Fruit fly (Drosophila melanogaster) whole organism, adult: ENCODE results near the gene Atat.

Experiments used
- CG11617 ChIP-seq: fragments of 200-800 bp; sonication (Bioruptor generic); optimal IDR thresholded peaks from 2 replicates; lab custom pipeline; 2017; ENCODE audit warnings: mild to moderate bottlenecking, missing biosample characterization, missing genetic modification reagents, missing genetic modification characterization
- CG33017 ChIP-seq: fragments of 200-800 bp; sonication (Bioruptor generic); optimal IDR thresholded peaks from 2 replicates; lab custom pipeline; 2018; ENCODE audit warnings: missing biosample characterization, mild to moderate bottlenecking, missing genetic modification characterization, moderate library complexity
- Clk ChIP-seq: fragments of 200-800 bp; sonication (Bioruptor generic); optimal IDR thresholded peaks from 2 replicates; lab custom pipeline; 2017; ENCODE audit warnings: missing biosample characterization, missing genetic modification characterization
- Hr96 ChIP-seq: fragments of 200-800 bp; sonication (Bioruptor generic); optimal IDR thresholded peaks from 2 replicates; lab custom pipeline; 2016; ENCODE audit warnings: missing biosample characterization, missing genetic modification characterization
- bab1 ChIP-seq: fragments of 200-800 bp; sonication (Bioruptor generic); optimal IDR thresholded peaks from 3 replicates; lab custom pipeline; 2019; ENCODE audit warnings: missing biosample characterization, mild to moderate bottlenecking, missing genetic modification characterization, moderate library complexity
- cnc ChIP-seq, 2 experiments: fragments of >200 bp; optimal IDR thresholded peaks; 2 replicates each; lab custom pipeline; 2017
- kay ChIP-seq: fragments of 200-800 bp; sonication (Bioruptor generic); peaks from one replicate; lab custom pipeline; 2016; ENCODE audit warnings: missing biosample characterization, missing genetic modification characterization, borderline replicate concordance
- ovo ChIP-seq: fragments of 200-800 bp; sonication (Bioruptor generic); optimal IDR thresholded peaks from 2 replicates; lab custom pipeline; 2016; ENCODE audit warnings: missing biosample characterization, missing genetic modification characterization
- tj ChIP-seq: fragments of 200-800 bp; sonication (Bioruptor generic); optimal IDR thresholded peaks from 3 replicates; lab custom pipeline; 2017; ENCODE audit warnings: missing biosample characterization, mild to moderate bottlenecking, missing genetic modification characterization, moderate library complexity
- toe ChIP-seq: fragments of 200-800 bp; sonication (Bioruptor generic); optimal IDR thresholded peaks from 2 replicates; lab custom pipeline; 2016; ENCODE audit warnings: missing biosample characterization, missing genetic modification characterization

dm6 chr3L:9462794-9463193 is 36.2 kb upstream of the Atat start:
- TF ChIP-seq cnc (optimal IDR thresholded peaks at IDR 0.05; lab: Kevin White, UChicago) (no peak), kay (no peak), tj (no peak), toe (GFP tag; lab: Kevin White, UChicago) (no peak), bab1 (no peak), Hr96 (GFP tag; lab: Kevin White, UChicago) (no peak), CG33017 (no peak), CG11617 (GFP tag; lab: Kevin White, UChicago) (no peak), Clk (no peak), ovo (GFP tag; lab: Kevin White, UChicago) (no peak)
